Worm (Caenorhabditis elegans) whole organism, early embryonic: ENCODE measurements around the gene F20D1.22.

Source experiments
- B0310.2 ChIP-seq: sonication (generic microtip); optimal IDR thresholded peaks from 2 replicates; lab custom pipeline; 2016; ENCODE audit warnings: mild to moderate bottlenecking, missing genetic modification characterization, missing compliant biosample characterization
- F13C5.2 ChIP-seq: sonication (generic microtip); optimal IDR thresholded peaks from 2 replicates; lab custom pipeline; 2017; ENCODE audit warnings: mild to moderate bottlenecking, missing genetic modification characterization, inconsistent platforms, missing compliant biosample characterization
- aly-1 ChIP-seq: sonication (generic microtip); optimal IDR thresholded peaks from 2 replicates; lab custom pipeline; 2016; ENCODE audit warnings: missing genetic modification characterization, missing compliant biosample characterization
- ama-1 ChIP-seq: fragments of 150-350 bp; optimal IDR thresholded peaks from 2 replicates; lab custom pipeline; 2014
- ceh-13 ChIP-seq: fragments of 200-800 bp; sonication (Bioruptor generic); optimal IDR thresholded peaks from 2 replicates; lab custom pipeline; 2018; ENCODE audit warnings: mild to moderate bottlenecking, missing genetic modification characterization, missing compliant biosample characterization
- ceh-36 ChIP-seq: sonication (generic microtip); optimal IDR thresholded peaks from 2 replicates; lab custom pipeline; 2016; ENCODE audit warnings: missing genetic modification characterization, inconsistent platforms, missing compliant biosample characterization
- ets-7 ChIP-seq: sonication (generic microtip); optimal IDR thresholded peaks from 2 replicates; lab custom pipeline; 2016; ENCODE audit warnings: missing genotype, missing genetic modification characterization, missing compliant biosample characterization
- flt-1 ChIP-seq: fragments of 200-800 bp; sonication (Bioruptor generic); IDR thresholded peaks from 2 replicates; pipeline ENCODE4 v1.3.6; 2022; ENCODE audit warnings: missing genetic modification characterization, missing compliant biosample characterization
- hmbx-1 ChIP-seq: sonication (generic microtip); optimal IDR thresholded peaks from 2 replicates; lab custom pipeline; 2016; ENCODE audit warnings: mild to moderate bottlenecking, missing genetic modification characterization, missing compliant biosample characterization
- hmg-4 ChIP-seq: fragments of 200-800 bp; sonication (Bioruptor generic); optimal IDR thresholded peaks from 2 replicates; lab custom pipeline; 2018; ENCODE audit warnings: mild to moderate bottlenecking, missing genetic modification characterization, missing compliant biosample characterization
- hnd-1 ChIP-seq: sonication (generic microtip); optimal IDR thresholded peaks from 2 replicates; lab custom pipeline; 2016; ENCODE audit warnings: missing genetic modification characterization, missing compliant biosample characterization
- pes-1 ChIP-seq: fragments of 200-800 bp; sonication (Bioruptor generic); IDR thresholded peaks from 2 replicates; pipeline ENCODE4 v1.3.6; 2022; ENCODE audit warnings: missing genetic modification reagents, missing genetic modification characterization, missing compliant biosample characterization
- scrt-1 ChIP-seq: fragments of 200-800 bp; sonication (Bioruptor generic); IDR thresholded peaks from 2 replicates; pipeline ENCODE4 v1.3.6; 2022; ENCODE audit warnings: missing genetic modification characterization, missing compliant biosample characterization
- sea-1 ChIP-seq: fragments of 200-800 bp; sonication (Bioruptor generic); conservative IDR thresholded peaks from 2 replicates; pipeline ENCODE4 v1.3.6; 2022; ENCODE audit warnings: missing genetic modification characterization, missing compliant biosample characterization
- tbx-11 ChIP-seq: fragments of 200-800 bp; sonication (Bioruptor generic); IDR thresholded peaks from 2 replicates; pipeline ENCODE4 v1.3.6; 2022; ENCODE audit warnings: missing genetic modification characterization, missing compliant biosample characterization
- tbx-37 ChIP-seq: fragments of 200-800 bp; sonication (Bioruptor generic); conservative IDR thresholded peaks from 2 replicates; pipeline ENCODE4 v1.3.6; 2022; ENCODE audit warnings: missing genetic modification reagents, missing genetic modification characterization, missing compliant biosample characterization
- tra-4 ChIP-seq: sonication (generic microtip); optimal IDR thresholded peaks from 2 replicates; lab custom pipeline; 2017; ENCODE audit warnings: missing genetic modification characterization, missing compliant biosample characterization

The F20D1.22 gene

ce11 chrX:14976840-14977534, 10.4 kb downstream of the F20D1.22 start:
- no peak for TF ChIP-seq tbx-37 (GFP tag; lab: Robert Waterston, UW)
- no peak for TF ChIP-seq hnd-1 (tag; lab: Kevin White, UChicago)
- TF ChIP-seq ceh-13 (GFP tag; lab: Kevin White, UChicago): no peak
- TF ChIP-seq ama-1 (lab: Kevin White, UChicago): no peak
- TF ChIP-seq flt-1 (GFP tag; lab: Robert Waterston, UW): no peak
- no peak for TF ChIP-seq ceh-36 (tag; lab: Kevin White, UChicago)
- no peak for TF ChIP-seq aly-1 (tag; lab: Kevin White, UChicago)

DNA sequence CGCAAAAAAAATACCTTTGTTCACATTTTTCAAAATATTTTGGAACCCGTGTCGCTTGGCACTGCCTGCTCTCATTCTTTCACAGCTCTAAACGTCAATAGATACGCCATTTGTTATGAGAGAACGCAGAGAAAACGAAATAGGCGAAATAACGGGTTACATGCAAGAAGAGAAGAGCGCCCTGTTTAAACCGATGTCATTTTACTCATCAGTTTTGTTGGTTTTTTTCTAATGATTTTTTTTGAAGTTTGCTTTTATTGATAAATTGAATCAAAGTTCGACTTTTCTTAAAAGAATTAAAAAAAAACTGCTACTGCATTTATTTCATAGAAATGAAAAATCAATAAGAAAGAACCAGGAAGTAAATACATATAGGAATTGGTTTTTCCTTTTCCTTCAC, 12.1 kb downstream of the F20D1.22 start:
- TF ChIP-seq tbx-11 (GFP tag; lab: Robert Waterston, UW) (no peak), ceh-36 (tag; lab: Kevin White, UChicago) (no peak), tra-4 (no peak), aly-1 (tag; lab: Kevin White, UChicago) (no peak), ama-1 (lab: Kevin White, UChicago) (no peak), hmg-4 (GFP tag; lab: Kevin White, UChicago) (no peak), B0310.2 (no peak), scrt-1 (GFP tag; lab: Robert Waterston, UW) (no peak), hmbx-1 (tag; lab: Kevin White, UChicago) (no peak), flt-1 (GFP tag; lab: Robert Waterston, UW) (no peak), tbx-37 (GFP tag; lab: Robert Waterston, UW) (no peak), sea-1 (no peak), pes-1 (GFP tag; lab: Robert Waterston, UW) (no peak), hnd-1 (tag; lab: Kevin White, UChicago) (no peak), F13C5.2 (no peak)

DNA sequence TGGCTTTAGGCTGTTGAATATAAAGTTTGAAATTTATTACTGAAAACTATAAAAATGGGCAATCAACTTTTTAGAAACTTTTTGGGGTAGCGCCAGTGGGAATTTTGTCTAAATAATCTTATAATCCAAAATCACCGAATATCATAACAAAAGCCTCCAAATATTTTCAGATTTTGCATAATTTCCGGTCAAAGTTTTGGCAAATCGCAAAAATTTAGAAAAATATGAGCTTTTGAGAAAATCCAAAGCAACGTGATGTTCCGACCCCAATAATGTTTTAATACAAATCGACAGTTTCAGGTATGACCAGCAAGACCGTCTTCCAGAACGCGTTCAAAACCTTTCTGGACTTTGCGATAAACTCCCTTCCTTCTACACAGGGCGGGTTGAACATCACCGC, 12.8 kb downstream of the F20D1.22 start, which contains the start of gene emre-1:
TSS of gene emre-1 (plus strand) at position 301 of the 400 bp plus-strand sequence.
- TF ChIP-seq ceh-36 (tag; lab: Kevin White, UChicago): no peak
- no peak for TF ChIP-seq ceh-13 (GFP tag; lab: Kevin White, UChicago)
- no peak for TF ChIP-seq ets-7

ce11 chrX:14982525-14982924, 15.9 kb downstream of the F20D1.22 start, which contains the start of gene plp-2:
Gene plp-2, minus strand, starts transcription at chrX:14982804.
- TF ChIP-seq sea-1 (no peak), hmg-4 (GFP tag; lab: Kevin White, UChicago) (no peak), ets-7 (no peak), tra-4 (no peak), hnd-1 (tag; lab: Kevin White, UChicago) (no peak), scrt-1 (GFP tag; lab: Robert Waterston, UW) (no peak), aly-1 (tag; lab: Kevin White, UChicago) (no peak), flt-1 (GFP tag; lab: Robert Waterston, UW) (no peak), B0310.2 (no peak), pes-1 (GFP tag; lab: Robert Waterston, UW) (no peak)

ce11 chrX:14983274-14983673, 16.7 kb downstream of the F20D1.22 start, which contains the start of gene rbg-1:
Gene rbg-1, plus strand, starts transcription at chrX:14983533.
- no peak for TF ChIP-seq flt-1 (GFP tag; lab: Robert Waterston, UW)
- TF ChIP-seq hmg-4 (GFP tag; lab: Kevin White, UChicago): no peak
- no peak for TF ChIP-seq scrt-1 (GFP tag; lab: Robert Waterston, UW)
- TF ChIP-seq hmbx-1 (tag; lab: Kevin White, UChicago): no peak
- TF ChIP-seq B0310.2: no peak
- TF ChIP-seq sea-1: no peak
- TF ChIP-seq hnd-1 (tag; lab: Kevin White, UChicago): no peak
- no peak for TF ChIP-seq ama-1 (lab: Kevin White, UChicago)
- no peak for TF ChIP-seq tbx-37 (GFP tag; lab: Robert Waterston, UW)
- no peak for TF ChIP-seq tra-4

- TF ChIP-seq scrt-1 (GFP tag; lab: Robert Waterston, UW) (no peak), tbx-11 (GFP tag; lab: Robert Waterston, UW) (no peak), ama-1 (lab: Kevin White, UChicago) (no peak)
Measured at ce11 chrX:14988160-14988559, 21.5 kb downstream of the F20D1.22 start.

ce11 chrX:14991280-14991679, 24.7 kb downstream of the F20D1.22 start, which contains the start of gene iglr-1:
Gene iglr-1, minus strand, starts transcription at chrX:14991380.
- TF ChIP-seq ceh-36 (tag; lab: Kevin White, UChicago): no peak
- no peak for TF ChIP-seq ama-1 (lab: Kevin White, UChicago)
- no peak for TF ChIP-seq hnd-1 (tag; lab: Kevin White, UChicago)
- no peak for TF ChIP-seq aly-1 (tag; lab: Kevin White, UChicago)
- TF ChIP-seq flt-1 (GFP tag; lab: Robert Waterston, UW): no peak
- no peak for TF ChIP-seq tra-4

ce11 chrX:14993744-14994143, 27.1 kb downstream of the F20D1.22 start:
- no peak for TF ChIP-seq scrt-1 (GFP tag; lab: Robert Waterston, UW)
- TF ChIP-seq ets-7: no peak
- TF ChIP-seq hmg-4 (GFP tag; lab: Kevin White, UChicago): no peak
- TF ChIP-seq F13C5.2: no peak
- no peak for TF ChIP-seq ceh-13 (GFP tag; lab: Kevin White, UChicago)
